Worm (Caenorhabditis elegans) whole organism, L3 larva: ENCODE results near the gene F32D8.13.
A peak's percentile ranks its signal among the peaks of the same experiment; 100 is the strongest.

ENCODE experiments used
- ZK546.5 ChIP-seq: sonication (generic microtip); optimal IDR thresholded peaks from 2 replicates; lab custom pipeline; 2017; ENCODE audit warnings: missing biosample characterization, missing genetic modification characterization
- ceh-28 ChIP-seq: fragments of 150-350 bp; optimal IDR thresholded peaks from 2 replicates; lab custom pipeline; 2014; ENCODE audit warnings: missing biosample characterization, missing genetic modification reagents, missing genetic modification characterization
- egl-27 ChIP-seq: sonication (generic microtip); optimal IDR thresholded peaks from 4 replicates; lab custom pipeline; 2017; ENCODE audit warnings: missing biosample characterization, missing genetic modification reagents, missing genetic modification characterization
- elt-1 ChIP-seq: fragments of 150-350 bp; optimal IDR thresholded peaks from 2 replicates; lab custom pipeline; 2014; ENCODE audit warnings: missing biosample characterization, missing genetic modification characterization
- elt-2 ChIP-seq: sonication (generic microtip); optimal IDR thresholded peaks from 2 replicates; lab custom pipeline; 2016; ENCODE audit warnings: missing genetic modification reagents, mild to moderate bottlenecking, missing genetic modification characterization, missing compliant biosample characterization
- fkh-10 ChIP-seq: sonication (generic microtip); optimal IDR thresholded peaks from 2 replicates; lab custom pipeline; 2017; ENCODE audit warnings: missing biosample characterization, missing genetic modification reagents, missing genetic modification characterization
- fos-1 ChIP-seq: fragments of 150-350 bp; optimal IDR thresholded peaks from 2 replicates; lab custom pipeline; 2014; ENCODE audit warnings: missing biosample characterization, missing genetic modification characterization
- lin-39 ChIP-seq: fragments of 150-350 bp; optimal IDR thresholded peaks from 2 replicates; lab custom pipeline; 2018; ENCODE audit warnings: missing biosample characterization, missing genetic modification reagents, missing genetic modification characterization
- nhr-11 ChIP-seq: fragments of 150-350 bp; optimal IDR thresholded peaks from 2 replicates; lab custom pipeline; 2014; ENCODE audit warnings: missing biosample characterization, missing genetic modification characterization
- nhr-28 ChIP-seq: fragments of 150-350 bp; optimal IDR thresholded peaks from 2 replicates; lab custom pipeline; 2014; ENCODE audit warnings: missing biosample characterization, missing genetic modification characterization
- nhr-76 ChIP-seq: fragments of 150-350 bp; sonication (generic microtip); optimal IDR thresholded peaks from 5 replicates; lab custom pipeline; 2014; ENCODE audit warnings: missing biosample characterization, missing genetic modification characterization
- unc-39 ChIP-seq: sonication (generic microtip); optimal IDR thresholded peaks from 4 replicates; lab custom pipeline; 2017; ENCODE audit warnings: missing biosample characterization, missing genetic modification characterization
- unc-62 ChIP-seq: fragments of 150-350 bp; sonication (generic microtip); optimal IDR thresholded peaks from 4 replicates; lab custom pipeline; 2014; ENCODE audit warnings: missing biosample characterization, missing genetic modification reagents, missing genetic modification characterization

ce11 chrV:10897172-10897571 is 829 bp upstream of the F32D8.13 start:
- TF ChIP-seq nhr-76 (tag; lab: Kevin White, UChicago) (peak; percentile 87), unc-62 (GFP tag; lab: Kevin White, UChicago) (peak; percentile 91), nhr-28 (tag; lab: Kevin White, UChicago) (peak; percentile 81), lin-39 (tag; lab: Kevin White, UChicago) (peak; percentile 98), ceh-28 (peak; percentile 95), egl-27 (tag; lab: Kevin White, UChicago) (peak; percentile 74), nhr-11 (tag; lab: Kevin White, UChicago) (peak; percentile 96), fos-1 (tag; lab: Kevin White, UChicago) (peak; percentile 85), ZK546.5 (tag; lab: Kevin White, UChicago) (peak; percentile 100), unc-39 (tag; lab: Kevin White, UChicago) (no peak), fkh-10 (peak; percentile 91), elt-1 (tag; lab: Kevin White, UChicago) (peak; percentile 92), elt-2 (tag; lab: Kevin White, UChicago) (peak; percentile 93)
